ENCODE assay signal across 4 worm cellular contexts in the genomic region with DNA sequence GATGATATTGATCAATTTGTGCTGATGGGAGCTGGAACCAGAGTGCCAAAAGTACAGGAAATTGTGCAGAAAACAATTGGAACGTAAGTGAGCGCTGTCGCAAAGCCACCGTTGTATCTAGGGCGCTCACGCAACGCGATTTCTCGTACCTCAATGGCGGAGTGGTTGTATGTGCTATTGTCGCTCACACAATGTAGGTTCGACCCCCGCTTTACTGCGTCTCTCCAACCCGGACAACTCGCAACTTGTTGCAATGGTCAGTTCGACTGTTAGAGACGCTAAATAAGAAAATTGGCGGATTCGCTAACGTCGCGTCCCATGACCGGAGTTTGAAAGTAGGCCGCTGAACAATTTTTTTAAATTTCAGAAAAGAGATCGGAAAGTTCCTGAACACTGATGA.
TF ChIP-seq lines count a peak whose summit lies in the region.

No protein-coding gene starts in this region.

TF ChIP-seq in whole organism, L2 larva, 48 proteins besides CTCF, POLR2A, EP300 and RAD21 (continues in another document):
- no peak for TF ChIP-seq mdl-1 (tag; optimal IDR thresholded peaks at IDR 0.05; lab: Kevin White, UChicago)
- no peak for TF ChIP-seq nhr-23 (tag; optimal IDR thresholded peaks at IDR 0.05; lab: Kevin White, UChicago)
- no peak for TF ChIP-seq Y55F3AM.14 (GFP tag; optimal IDR thresholded peaks at IDR 0.05; lab: Kevin White, UChicago)
- no peak for TF ChIP-seq dmd-4 (tag; optimal IDR thresholded peaks at IDR 0.05; lab: Kevin White, UChicago)
- TF ChIP-seq snpc-4 (tag; optimal IDR thresholded peaks at IDR 0.05; lab: Kevin White, UChicago) = no peak
- no peak for TF ChIP-seq R02D3.7 (tag; optimal IDR thresholded peaks at IDR 0.05; lab: Kevin White, UChicago)
- no peak for TF ChIP-seq nhr-12 (tag; optimal IDR thresholded peaks at IDR 0.05; lab: Kevin White, UChicago)
- TF ChIP-seq egl-27 (tag; optimal IDR thresholded peaks at IDR 0.05; lab: Kevin White, UChicago) = no peak
- peak; percentile 85 for TF ChIP-seq nhr-129 (tag; optimal IDR thresholded peaks at IDR 0.05; lab: Kevin White, UChicago)
- TF ChIP-seq nhr-6 (tag; optimal IDR thresholded peaks at IDR 0.05; lab: Kevin White, UChicago) = no peak
- no peak for TF ChIP-seq ztf-1 (GFP tag; conservative IDR thresholded peaks at IDR 0.05; lab: Robert Waterston, UW)
- TF ChIP-seq nhr-10 (tag; optimal IDR thresholded peaks at IDR 0.05; lab: Kevin White, UChicago) = no peak
- TF ChIP-seq mbf-1 (tag; optimal IDR thresholded peaks at IDR 0.05; lab: Kevin White, UChicago) = no peak
- TF ChIP-seq crh-2 (tag; optimal IDR thresholded peaks at IDR 0.05; lab: Kevin White, UChicago) = peak; percentile 29
- no peak for TF ChIP-seq nhr-77 (tag; optimal IDR thresholded peaks at IDR 0.05; lab: Kevin White, UChicago)
- no peak for TF ChIP-seq lin-13 (GFP tag; optimal IDR thresholded peaks at IDR 0.05; lab: Kevin White, UChicago)
- peak; percentile 11 to 36 for TF ChIP-seq lsy-2 (tag; optimal IDR thresholded peaks at IDR 0.05; lab: Kevin White, UChicago)
- TF ChIP-seq nhr-25 (tag; optimal IDR thresholded peaks at IDR 0.05; lab: Kevin White, UChicago) = no peak
- TF ChIP-seq elt-1 (tag; optimal IDR thresholded peaks at IDR 0.05; lab: Kevin White, UChicago) = no peak
- no peak for TF ChIP-seq lin-39 (tag; optimal IDR thresholded peaks at IDR 0.05; lab: Kevin White, UChicago)
- peak; percentile 52 for TF ChIP-seq C34F6.9 (tag; optimal IDR thresholded peaks at IDR 0.05; lab: Kevin White, UChicago)
- no peak for TF ChIP-seq unc-62 (GFP tag; optimal IDR thresholded peaks at IDR 0.05; lab: Kevin White, UChicago)
- TF ChIP-seq peb-1 (tag; optimal IDR thresholded peaks at IDR 0.05; lab: Kevin White, UChicago) = no peak

TF ChIP-seq in whole organism, L4 larva, 104 proteins besides CTCF, POLR2A, EP300 and RAD21 (continues in another document):
- TF ChIP-seq pha-4 (GFP tag; IDR thresholded peaks at IDR 0.05; lab: Robert Waterston, UW) = peak; percentile 57; the same call in 1 of the 2 replicates
- no peak for TF ChIP-seq pha-4 (tag; optimal IDR thresholded peaks at IDR 0.05; lab: Kevin White, UChicago)
- no peak for TF ChIP-seq ceh-62 (tag; optimal IDR thresholded peaks at IDR 0.05; lab: Kevin White, UChicago)
- TF ChIP-seq Y48G9A.11 (GFP tag; IDR thresholded peaks at IDR 0.05; lab: Robert Waterston, UW) = no peak
- peak; percentile 11; the same call in 1 of the 2 replicates for TF ChIP-seq set-16 (GFP tag; IDR thresholded peaks at IDR 0.05; lab: Robert Waterston, UW)
- peak; percentile 56 for TF ChIP-seq mxl-3 (GFP tag; optimal IDR thresholded peaks at IDR 0.05; lab: Kevin White, UChicago)
- peak; percentile 67; the same call in 1 of the 2 replicates for TF ChIP-seq arid-1 (GFP tag; conservative IDR thresholded peaks at IDR 0.05; lab: Robert Waterston, UW)
- TF ChIP-seq duxl-1 (tag; optimal IDR thresholded peaks at IDR 0.05; lab: Kevin White, UChicago; ENCODE audit: poor library complexity) = peak; percentile 18
- TF ChIP-seq daf-19 (GFP tag; conservative IDR thresholded peaks at IDR 0.05; lab: Robert Waterston, UW) = peak; percentile 22; the same call in 1 of the 2 replicates
- TF ChIP-seq lir-3 (tag; optimal IDR thresholded peaks at IDR 0.05; lab: Kevin White, UChicago) = peak; percentile 77
- 0 out of 2 replicates have a peak, but pooled peaks have one; percentile 16 for TF ChIP-seq nhr-41 (GFP tag; IDR thresholded peaks at IDR 0.05; lab: Robert Waterston, UW)
- peak; percentile 40 for TF ChIP-seq dpl-1 (GFP tag; optimal IDR thresholded peaks at IDR 0.05; lab: Kevin White, UChicago)
- peak; percentile 77; the same call in 1 of the 2 replicates for TF ChIP-seq D1046.2 (GFP tag; IDR thresholded peaks at IDR 0.05; lab: Robert Waterston, UW)
- peak; percentile 10 for TF ChIP-seq nhr-111 (GFP tag; optimal IDR thresholded peaks at IDR 0.05; lab: Kevin White, UChicago)
- peak; percentile 77 for TF ChIP-seq snpc-1.2 (GFP tag; IDR thresholded peaks at IDR 0.05; lab: Robert Waterston, UW)
- 0 out of 2 replicates have a peak, but pooled peaks have one; percentile 30 for TF ChIP-seq ceh-20 (GFP tag; IDR thresholded peaks at IDR 0.05; lab: Robert Waterston, UW)
- 0 out of 2 replicates have a peak, but pooled peaks have one; percentile 29 for TF ChIP-seq mdt-29 (GFP tag; IDR thresholded peaks at IDR 0.05; lab: Robert Waterston, UW)
- TF ChIP-seq lsy-2 (tag; optimal IDR thresholded peaks at IDR 0.05; lab: Kevin White, UChicago) = peak in 1 of 2 experiments; percentile 35
- peak; percentile 51; the same call in 1 of the 2 replicates for TF ChIP-seq zfp-3 (GFP tag; conservative IDR thresholded peaks at IDR 0.05; lab: Robert Waterston, UW)

TF ChIP-seq in whole organism, late embryonic, 69 proteins besides CTCF, POLR2A, EP300 and RAD21 (continues in another document):
- TF ChIP-seq sdc-2 (tag; optimal IDR thresholded peaks at IDR 0.05; lab: Kevin White, UChicago) = peak; percentile 61
- peak; percentile 70 for TF ChIP-seq ceh-18 (tag; optimal IDR thresholded peaks at IDR 0.05; lab: Kevin White, UChicago)
- TF ChIP-seq pha-4 (tag; optimal IDR thresholded peaks at IDR 0.05; lab: Kevin White, UChicago) = no peak
- TF ChIP-seq fax-1 (tag; optimal IDR thresholded peaks at IDR 0.05; lab: Kevin White, UChicago) = peak; percentile 71
- TF ChIP-seq ceh-2 (tag; optimal IDR thresholded peaks at IDR 0.05; lab: Kevin White, UChicago) = peak; percentile 79
- TF ChIP-seq syd-9 (tag; optimal IDR thresholded peaks at IDR 0.05; lab: Kevin White, UChicago) = peak; percentile 72
- no peak for TF ChIP-seq unc-55 (GFP tag; optimal IDR thresholded peaks at IDR 0.05; lab: Kevin White, UChicago)
- TF ChIP-seq hlh-15 (tag; optimal IDR thresholded peaks at IDR 0.05; lab: Kevin White, UChicago) = peak; percentile 48
- TF ChIP-seq ceh-48 (tag; optimal IDR thresholded peaks at IDR 0.05; lab: Kevin White, UChicago) = peak; percentile 61
- TF ChIP-seq pqm-1 (tag; optimal IDR thresholded peaks at IDR 0.05; lab: Kevin White, UChicago) = peak; percentile 20
- peak; percentile 60 for TF ChIP-seq ceh-45 (GFP tag; IDR thresholded peaks at IDR 0.05; lab: Robert Waterston, UW)
- TF ChIP-seq pha-2 (tag; optimal IDR thresholded peaks at IDR 0.05; lab: Kevin White, UChicago) = peak; percentile 52
- TF ChIP-seq ceh-6 (GFP tag; optimal IDR thresholded peaks at IDR 0.05; lab: Kevin White, UChicago) = peak; percentile 81
- peak; percentile 42 for TF ChIP-seq rnt-1 (tag; optimal IDR thresholded peaks at IDR 0.05; lab: Kevin White, UChicago)
- peak; percentile 73 for TF ChIP-seq lin-11 (tag; optimal IDR thresholded peaks at IDR 0.05; lab: Kevin White, UChicago)
- TF ChIP-seq ceh-31 (tag; optimal IDR thresholded peaks at IDR 0.05; lab: Kevin White, UChicago) = peak; percentile 74
- TF ChIP-seq tbx-7 (tag; optimal IDR thresholded peaks at IDR 0.05; lab: Kevin White, UChicago) = no peak
- peak; percentile 24 for TF ChIP-seq eyg-1 (tag; optimal IDR thresholded peaks at IDR 0.05; lab: Kevin White, UChicago)
- peak; percentile 74 for TF ChIP-seq hlh-13 (GFP tag; optimal IDR thresholded peaks at IDR 0.05; lab: Kevin White, UChicago)
- TF ChIP-seq ama-1 (optimal IDR thresholded peaks at IDR 0.05; lab: Kevin White, UChicago) = no peak
- TF ChIP-seq nhr-11 (tag; optimal IDR thresholded peaks at IDR 0.05; lab: Kevin White, UChicago) = no peak
- TF ChIP-seq ets-4 (tag; optimal IDR thresholded peaks at IDR 0.05; lab: Kevin White, UChicago) = peak; percentile 47
- peak; percentile 71 for TF ChIP-seq sox-2 (GFP tag; IDR thresholded peaks at IDR 0.05; lab: Robert Waterston, UW)
- TF ChIP-seq gmeb-2 (tag; optimal IDR thresholded peaks at IDR 0.05; lab: Kevin White, UChicago) = peak; percentile 45
- no peak for TF ChIP-seq elt-4 (tag; optimal IDR thresholded peaks at IDR 0.05; lab: Kevin White, UChicago)

TF ChIP-seq in whole organism, mixed stage, embryonic, 35 proteins besides CTCF, POLR2A, EP300 and RAD21 (continues in another document):
- peak; percentile 79 for TF ChIP-seq ham-2 (GFP tag; optimal IDR thresholded peaks at IDR 0.05; lab: Kevin White, UChicago)
- TF ChIP-seq nhr-28 (tag; optimal IDR thresholded peaks at IDR 0.05; lab: Kevin White, UChicago) = no peak
- no peak for TF ChIP-seq mab-5 (tag; optimal IDR thresholded peaks at IDR 0.05; lab: Kevin White, UChicago)
- TF ChIP-seq elt-1 (tag; optimal IDR thresholded peaks at IDR 0.05; lab: Kevin White, UChicago; ENCODE audit: borderline replicate concordance, insufficient read depth) = no peak
- no peak for TF ChIP-seq nhr-12 (tag; optimal IDR thresholded peaks at IDR 0.05; lab: Kevin White, UChicago)
- peak; percentile 92 for TF ChIP-seq sptf-1 (tag; optimal IDR thresholded peaks at IDR 0.05; lab: Kevin White, UChicago)
- TF ChIP-seq nhr-237 (tag; optimal IDR thresholded peaks at IDR 0.05; lab: Kevin White, UChicago) = no peak
- TF ChIP-seq zip-8 (tag; optimal IDR thresholded peaks at IDR 0.05; lab: Kevin White, UChicago) = no peak
- peak; percentile 12 for TF ChIP-seq hlh-1 (tag; optimal IDR thresholded peaks at IDR 0.05; lab: Kevin White, UChicago)
- TF ChIP-seq drap-1 (GFP tag; optimal IDR thresholded peaks at IDR 0.05; lab: Kevin White, UChicago) = peak; percentile 88
- TF ChIP-seq cnd-1 (tag; optimal IDR thresholded peaks at IDR 0.05; lab: Kevin White, UChicago) = peak; percentile 90
- peak; percentile 89 for TF ChIP-seq lin-32 (GFP tag; optimal IDR thresholded peaks at IDR 0.05; lab: Kevin White, UChicago)
- peak; percentile 74 for TF ChIP-seq ceh-43 (GFP tag; optimal IDR thresholded peaks at IDR 0.05; lab: Kevin White, UChicago)
- TF ChIP-seq mep-1 (tag; optimal IDR thresholded peaks at IDR 0.05; lab: Kevin White, UChicago) = peak; percentile 23
- no peak for TF ChIP-seq nhr-2 (tag; optimal IDR thresholded peaks at IDR 0.05; lab: Kevin White, UChicago)
- TF ChIP-seq nhr-76 (tag; optimal IDR thresholded peaks at IDR 0.05; lab: Kevin White, UChicago) = no peak
- TF ChIP-seq bed-3 (GFP tag; optimal IDR thresholded peaks at IDR 0.05; lab: Kevin White, UChicago) = peak; percentile 61
- TF ChIP-seq ces-1 (GFP tag; optimal IDR thresholded peaks at IDR 0.05; lab: Kevin White, UChicago) = no peak
- no peak for TF ChIP-seq blmp-1 (tag; optimal IDR thresholded peaks at IDR 0.05; lab: Kevin White, UChicago)
- no peak for TF ChIP-seq elt-3 (tag; optimal IDR thresholded peaks at IDR 0.05; lab: Kevin White, UChicago)
- peak; percentile 65 for TF ChIP-seq pha-4 (tag; optimal IDR thresholded peaks at IDR 0.05; lab: Kevin White, UChicago)
- TF ChIP-seq sem-2 (GFP tag; optimal IDR thresholded peaks at IDR 0.05; lab: Kevin White, UChicago) = peak; percentile 85
- TF ChIP-seq unc-120 (tag; optimal IDR thresholded peaks at IDR 0.05; lab: Kevin White, UChicago; ENCODE audit: poor library complexity, severe bottlenecking) = peak; percentile 82
- no peak for TF ChIP-seq ceh-39 (tag; optimal IDR thresholded peaks at IDR 0.05; lab: Kevin White, UChicago)
- TF ChIP-seq lsy-2 (tag; optimal IDR thresholded peaks at IDR 0.05; lab: Kevin White, UChicago) = no peak
- peak; percentile 88 for TF ChIP-seq M03D4.4 (tag; optimal IDR thresholded peaks at IDR 0.05; lab: Kevin White, UChicago)
- TF ChIP-seq ceh-83 (GFP tag; optimal IDR thresholded peaks at IDR 0.05; lab: Kevin White, UChicago) = peak; percentile 93
- peak; percentile 50 for TF ChIP-seq lin-13 (tag; optimal IDR thresholded peaks at IDR 0.05; lab: Kevin White, UChicago)
